Fruit fly (Drosophila melanogaster) Kc167 (cell line): ENCODE data around the gene Dus2.

ENCODE experiments used
- Sin3A ChIP-seq: fragments of >200 bp; optimal IDR thresholded peaks from 2 replicates; lab custom pipeline; 2018; ENCODE audit warnings: missing external identifiers
- h ChIP-seq: fragments of >200 bp; optimal IDR thresholded peaks from 3 replicates; lab custom pipeline; 2018; ENCODE audit warnings: missing external identifiers
- insv ChIP-seq: fragments of >200 bp; optimal IDR thresholded peaks from 3 replicates; lab custom pipeline; 2018; ENCODE audit warnings: missing external identifiers
- psq ChIP-seq: fragments of >200 bp; optimal IDR thresholded peaks from 2 replicates; lab custom pipeline; 2017; ENCODE audit warnings: missing external identifiers
- ttk ChIP-seq: sonication (Bioruptor generic); optimal IDR thresholded peaks from 2 replicates; lab custom pipeline; 2017; ENCODE audit warnings: missing external identifiers

DNA sequence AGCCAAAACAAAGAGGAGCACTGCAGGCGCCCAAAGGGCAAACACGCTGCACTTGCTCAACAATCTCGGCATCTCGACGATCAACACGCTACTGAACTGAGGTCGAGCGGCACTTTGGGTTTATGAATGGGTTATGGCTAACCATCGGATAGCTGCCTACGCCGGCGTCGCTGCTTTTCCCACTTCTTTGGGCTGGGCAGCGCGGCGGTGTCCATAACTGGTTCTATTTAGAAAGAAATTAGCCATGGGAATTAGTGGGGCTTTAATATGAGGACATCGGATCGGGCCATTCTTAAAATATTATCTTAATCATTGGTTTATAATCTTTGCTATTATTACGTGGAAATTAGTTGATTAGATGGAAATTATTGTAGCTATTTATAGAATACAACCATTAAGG is 51.5 kb downstream of the Dus2 start, which contains the start of gene CG9400:
- TF ChIP-seq ttk (lab: Kevin White, UChicago): no peak
- TF ChIP-seq psq (lab: Kevin White, UChicago): no peak
- TF ChIP-seq h (lab: Kevin White, UChicago): no peak
- TF ChIP-seq Sin3A: no peak
- no peak for TF ChIP-seq insv
